Fruit fly (Drosophila melanogaster): ENCODE data around the gene CG9368.

DNA sequence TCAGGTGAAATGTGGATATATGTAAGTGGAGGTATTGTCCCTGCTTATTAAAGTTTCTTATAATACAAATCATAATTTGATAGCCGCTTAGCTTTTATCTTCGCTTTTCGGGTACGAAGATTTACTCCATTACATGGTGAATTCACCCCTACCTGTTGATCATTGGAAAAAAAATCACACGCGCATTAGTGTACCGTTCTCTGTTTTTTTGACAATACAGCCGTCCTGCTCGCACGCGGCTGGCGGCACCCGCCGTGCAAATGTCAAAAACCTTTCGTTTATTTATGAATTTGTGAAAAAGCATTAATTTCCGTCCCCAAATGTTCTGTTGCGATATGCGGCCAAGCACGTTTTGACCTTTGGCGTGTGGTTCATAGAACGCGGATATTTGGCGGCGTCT lies 30.4 kb downstream of the CG9368 start:
- no peak for TF ChIP-seq usp (GFP tag; optimal IDR thresholded peaks at IDR 0.05)
- TF ChIP-seq psq (optimal IDR thresholded peaks at IDR 0.05) = no peak
- TF ChIP-seq CG8478 (optimal IDR thresholded peaks at IDR 0.05) = no peak
